Worm (Caenorhabditis elegans) whole organism, L4 larva: ENCODE results near the gene srd-38.

Experiments
- F44E2.7 ChIP-seq: fragments of 200-800 bp; sonication (Bioruptor generic); IDR thresholded peaks from 2 replicates; pipeline ENCODE4 v2.1.2; 2022; ENCODE audit warnings: missing genetic modification characterization, missing compliant biosample characterization
- T20F7.1 ChIP-seq: fragments of 200-800 bp; sonication (Bioruptor generic); optimal IDR thresholded peaks from 2 replicates; lab custom pipeline; 2018; ENCODE audit warnings: mild to moderate bottlenecking, missing genetic modification characterization, missing compliant biosample characterization
- Y75B8A.6 ChIP-seq: fragments of 200-800 bp; sonication (Bioruptor generic); IDR thresholded peaks from 2 replicates; pipeline ENCODE4 v1.3.6; 2022; ENCODE audit warnings: missing genetic modification reagents, missing genetic modification characterization, missing compliant biosample characterization
- aha-1 ChIP-seq: fragments of 150-350 bp; peaks from one replicate; lab custom pipeline; 2014; ENCODE audit warnings: missing biosample characterization, missing genetic modification characterization
- aly-2 ChIP-seq: sonication (generic microtip); optimal IDR thresholded peaks from 2 replicates; lab custom pipeline; 2018; ENCODE audit warnings: missing biosample characterization, missing genetic modification characterization
- ama-1 ChIP-seq: fragments of 150-350 bp; optimal IDR thresholded peaks from 2 replicates; lab custom pipeline; 2014; ENCODE audit warnings: inconsistent platforms, mixed read lengths
- arid-1 ChIP-seq: fragments of 200-800 bp; sonication (Bioruptor generic); conservative IDR thresholded peaks from 2 replicates; pipeline ENCODE4 v1.3.6; 2022; ENCODE audit warnings: missing genetic modification reagents, missing genetic modification characterization, missing compliant biosample characterization
- ceh-82 ChIP-seq: sonication (generic microtip); optimal IDR thresholded peaks from 2 replicates; lab custom pipeline; 2017; ENCODE audit warnings: missing biosample characterization, missing genetic modification characterization
- ces-1 ChIP-seq: fragments of 150-350 bp; sonication (generic microtip); optimal IDR thresholded peaks from 4 replicates; lab custom pipeline; 2014; ENCODE audit warnings: missing biosample characterization, missing genetic modification reagents, missing genetic modification characterization
- daf-16 ChIP-seq, 3 experiments: sonication (generic microtip); optimal IDR thresholded peaks; 2 replicates each; lab custom pipeline; 2016 to 2017; ENCODE audit warnings: missing genetic modification characterization in 3 of 3, missing genetic modification reagents in 3 of 3, mild to moderate bottlenecking in 2 of 3, missing compliant biosample characterization in 2 of 3, missing biosample characterization in 1 of 3, moderate library complexity in 1 of 3
- daf-8 ChIP-seq: fragments of 200-800 bp; sonication (Bioruptor generic); IDR thresholded peaks from 2 replicates; pipeline ENCODE4 v1.3.6; 2022; ENCODE audit warnings: missing genetic modification characterization, missing compliant biosample characterization
- dmd-6 ChIP-seq: fragments of 200-800 bp; sonication (Bioruptor generic); IDR thresholded peaks from 2 replicates; pipeline ENCODE4 v1.3.6; 2022; ENCODE audit warnings: missing genetic modification reagents, missing genetic modification characterization, missing compliant biosample characterization
- dve-1 ChIP-seq: sonication (generic microtip); optimal IDR thresholded peaks from 2 replicates; lab custom pipeline; 2017; ENCODE audit warnings: antibody characterized with exemption, mild to moderate bottlenecking, missing genetic modification characterization, missing compliant biosample characterization; ENCODE audit not compliant: insufficient read depth
- egl-27 ChIP-seq: sonication (generic microtip); optimal IDR thresholded peaks from 3 replicates; lab custom pipeline; 2017; ENCODE audit warnings: missing biosample characterization, missing genetic modification reagents, missing genetic modification characterization
- fkh-10 ChIP-seq: fragments of 150-350 bp; optimal IDR thresholded peaks from 2 replicates; lab custom pipeline; 2014; ENCODE audit warnings: missing biosample characterization, missing genetic modification reagents, missing genetic modification characterization
- hif-1 ChIP-seq, 2 experiments: sonication (generic microtip); optimal IDR thresholded peaks; 2 replicates each; lab custom pipeline; 2016 to 2017; ENCODE audit warnings: missing compliant biosample characterization in 2 of 2, missing genetic modification characterization in 2 of 2, missing genetic modification reagents in 2 of 2, missing genotype in 2 of 2, mild to moderate bottlenecking in 1 of 2
- hlh-11 ChIP-seq: fragments of 200-800 bp; sonication (Bioruptor generic); optimal IDR thresholded peaks from 2 replicates; lab custom pipeline; 2018; ENCODE audit warnings: mild to moderate bottlenecking, missing genetic modification characterization, missing compliant biosample characterization
- hlh-30 ChIP-seq: sonication (generic microtip); optimal IDR thresholded peaks from 2 replicates; lab custom pipeline; 2017; ENCODE audit warnings: antibody characterized with exemption, mild to moderate bottlenecking, missing genetic modification characterization, missing compliant biosample characterization; ENCODE audit not compliant: insufficient read depth
- lim-7 ChIP-seq: fragments of 200-800 bp; sonication (Bioruptor generic); IDR thresholded peaks from 2 replicates; pipeline ENCODE4 v1.3.6; 2022; ENCODE audit warnings: missing genetic modification characterization, missing compliant biosample characterization
- lin-38 ChIP-seq: fragments of 200-800 bp; sonication (Bioruptor generic); IDR thresholded peaks from 2 replicates; pipeline ENCODE4 v1.3.6; 2022; ENCODE audit warnings: missing genetic modification reagents, missing genetic modification characterization, missing compliant biosample characterization
- madf-5 ChIP-seq, 2 experiments: fragments of 200-800 bp; sonication (Bioruptor generic); IDR thresholded peaks; 2 replicates each; pipeline ENCODE4 v1.3.6; 2022; ENCODE audit warnings: missing compliant biosample characterization in 2 of 2, missing genetic modification characterization in 2 of 2
- madf-9 ChIP-seq: fragments of 200-800 bp; sonication (Bioruptor generic); conservative IDR thresholded peaks from 2 replicates; pipeline ENCODE4 v1.3.6; 2022; ENCODE audit warnings: missing genetic modification reagents, missing genetic modification characterization, missing compliant biosample characterization
- mdl-1 ChIP-seq, 2 experiments: fragments of 150-350 bp in 1 of 2; sonication (generic microtip) in 1 of 2; optimal IDR thresholded peaks; 2 replicates each; lab custom pipeline; 2014 to 2017; ENCODE audit warnings: missing biosample characterization in 2 of 2, missing genetic modification characterization in 2 of 2
- mep-1 ChIP-seq: fragments of 150-350 bp; sonication (generic microtip); optimal IDR thresholded peaks from 3 replicates; lab custom pipeline; 2014; ENCODE audit warnings: missing biosample characterization, missing genetic modification characterization
- mes-2 ChIP-seq: sonication (generic microtip); optimal IDR thresholded peaks from 2 replicates; lab custom pipeline; 2016; ENCODE audit warnings: missing genotype, mild to moderate bottlenecking, missing genetic modification characterization, missing compliant biosample characterization; ENCODE audit not compliant: poor library complexity, severe bottlenecking
- mxl-3 ChIP-seq: fragments of 200-800 bp; sonication (Bioruptor generic); optimal IDR thresholded peaks from 2 replicates; lab custom pipeline; 2018; ENCODE audit warnings: mild to moderate bottlenecking, missing genetic modification characterization, missing compliant biosample characterization
- nhr-10 ChIP-seq: fragments of 150-350 bp; optimal IDR thresholded peaks from 2 replicates; lab custom pipeline; 2014; ENCODE audit warnings: missing biosample characterization, missing genetic modification characterization
- nhr-102 ChIP-seq: sonication (generic microtip); optimal IDR thresholded peaks from 2 replicates; lab custom pipeline; 2016; ENCODE audit warnings: mild to moderate bottlenecking, missing genetic modification characterization, moderate library complexity, missing compliant biosample characterization
- nhr-111 ChIP-seq: fragments of 200-800 bp; sonication (Bioruptor generic); optimal IDR thresholded peaks from 2 replicates; lab custom pipeline; 2018; ENCODE audit warnings: mild to moderate bottlenecking, missing genetic modification characterization, missing compliant biosample characterization
- nhr-237 ChIP-seq: sonication (generic microtip); optimal IDR thresholded peaks from 2 replicates; lab custom pipeline; 2017; ENCODE audit warnings: missing biosample characterization, missing genetic modification characterization
- nhr-25 ChIP-seq: sonication (generic microtip); optimal IDR thresholded peaks from 2 replicates; lab custom pipeline; 2017; ENCODE audit warnings: missing genetic modification characterization, mild to moderate bottlenecking, missing compliant biosample characterization, antibody characterized with exemption, moderate library complexity, borderline replicate concordance; ENCODE audit not compliant: insufficient read depth
- nhr-28 ChIP-seq: fragments of 150-350 bp; optimal IDR thresholded peaks from 2 replicates; lab custom pipeline; 2014; ENCODE audit warnings: missing biosample characterization, missing genetic modification characterization
- nhr-6 ChIP-seq: fragments of 150-350 bp; optimal IDR thresholded peaks from 2 replicates; lab custom pipeline; 2014; ENCODE audit warnings: missing biosample characterization, missing genetic modification characterization
- nhr-77 ChIP-seq: fragments of 150-350 bp; optimal IDR thresholded peaks from 2 replicates; lab custom pipeline; 2014; ENCODE audit warnings: missing biosample characterization, missing genetic modification characterization
- php-3 ChIP-seq: fragments of 200-800 bp; sonication (Bioruptor generic); IDR thresholded peaks from 2 replicates; pipeline ENCODE4 v1.3.6; 2022; ENCODE audit warnings: missing genetic modification reagents, missing genetic modification characterization, missing compliant biosample characterization
- pqm-1 ChIP-seq: sonication (generic microtip); optimal IDR thresholded peaks from 2 replicates; lab custom pipeline; 2017; ENCODE audit warnings: missing biosample characterization, missing genetic modification characterization
- rbr-2 ChIP-seq: sonication (generic microtip); optimal IDR thresholded peaks from 2 replicates; lab custom pipeline; 2016; ENCODE audit warnings: missing genotype, missing genetic modification characterization, missing compliant biosample characterization
- set-16 ChIP-seq: fragments of 200-800 bp; sonication (Bioruptor generic); IDR thresholded peaks from 2 replicates; pipeline ENCODE4 v1.3.6; 2022; ENCODE audit warnings: missing genetic modification reagents, missing genetic modification characterization, missing compliant biosample characterization
- tra-1 ChIP-seq: fragments of 200-800 bp; sonication (Bioruptor generic); IDR thresholded peaks from 2 replicates; pipeline ENCODE4 v1.3.6; 2022; ENCODE audit warnings: missing genetic modification reagents, missing genetic modification characterization, missing compliant biosample characterization
- unc-62 ChIP-seq, 3 experiments: fragments of 150-350 bp in 1 of 3; sonication (generic microtip); optimal IDR thresholded peaks in 2 of 3; peaks in 1 of 3; 1 replicate in 1 of 3; 2 replicates in 2 of 3; lab custom pipeline; 2014 to 2017; ENCODE audit warnings: missing biosample characterization in 3 of 3, missing genetic modification characterization in 3 of 3, missing genetic modification reagents in 3 of 3, missing genotype in 1 of 3
- vab-7 ChIP-seq: fragments of 200-800 bp; sonication (Bioruptor generic); IDR thresholded peaks from 2 replicates; pipeline ENCODE4 v1.3.6; 2022; ENCODE audit warnings: missing genetic modification reagents, missing genetic modification characterization, missing compliant biosample characterization
- zag-1 ChIP-seq: fragments of 150-350 bp; optimal IDR thresholded peaks from 2 replicates; lab custom pipeline; 2014; ENCODE audit warnings: missing biosample characterization, missing genetic modification characterization
- zip-11 ChIP-seq: fragments of 200-800 bp; sonication (Bioruptor generic); IDR thresholded peaks from 2 replicates; pipeline ENCODE4 v1.3.6; 2022; ENCODE audit warnings: missing genetic modification characterization, missing compliant biosample characterization
- ztf-7 ChIP-seq: fragments of 150-350 bp; optimal IDR thresholded peaks from 2 replicates; lab custom pipeline; 2014; ENCODE audit warnings: missing biosample characterization, missing genetic modification characterization

Gene srd-38

ce11 chrX:13328868-13329267, 37.3 kb downstream of the srd-38 start (continued):
- no peak for TF ChIP-seq fkh-10 (GFP tag; lab: Kevin White, UChicago)
- TF ChIP-seq ztf-7 (tag; lab: Kevin White, UChicago), result peak; percentile 34
- peak; percentile 46 for TF ChIP-seq nhr-10
- TF ChIP-seq rbr-2 (tag; lab: Kevin White, UChicago), result peak; percentile 35
- no peak for TF ChIP-seq madf-5 (GFP tag; IDR thresholded peaks at IDR 0.05; lab: Robert Waterston, UW)
- no peak for TF ChIP-seq nhr-237 (tag; lab: Kevin White, UChicago)
- peak; percentile 29; the same call in 1 of the 2 replicates for TF ChIP-seq tra-1
- peak; percentile 67 for TF ChIP-seq nhr-6
- peak; percentile 49 for TF ChIP-seq aha-1 (tag; lab: Kevin White, UChicago)
- no peak for TF ChIP-seq nhr-111 (GFP tag; lab: Kevin White, UChicago)

DNA sequence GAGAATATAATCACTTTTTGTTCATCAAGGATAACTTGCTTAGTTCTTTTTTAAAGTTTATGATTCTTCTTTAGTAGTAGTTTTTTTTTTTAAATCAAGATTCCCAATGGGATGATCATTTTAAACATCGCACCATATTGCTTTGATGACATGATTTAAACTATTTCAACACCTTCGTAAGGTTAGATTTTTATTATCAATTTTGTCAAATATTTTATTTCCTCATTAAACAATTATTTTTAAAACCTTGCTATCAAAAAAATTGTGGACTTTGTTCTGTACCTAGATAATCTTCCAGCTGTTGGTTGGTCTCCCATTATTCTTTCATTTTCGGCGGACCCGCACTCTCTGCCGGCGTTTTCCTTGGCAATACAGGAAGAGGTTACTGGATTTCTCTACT, 39.8 kb downstream of the srd-38 start, which contains the start of gene sir-2.3:
TSS of gene sir-2.3 (plus strand) at position 301 of the 400 bp plus-strand sequence.
- TF ChIP-seq zip-11 (GFP tag; lab: Robert Waterston, UW) (no peak), aha-1 (tag; lab: Kevin White, UChicago) (peak; percentile 40)

DNA sequence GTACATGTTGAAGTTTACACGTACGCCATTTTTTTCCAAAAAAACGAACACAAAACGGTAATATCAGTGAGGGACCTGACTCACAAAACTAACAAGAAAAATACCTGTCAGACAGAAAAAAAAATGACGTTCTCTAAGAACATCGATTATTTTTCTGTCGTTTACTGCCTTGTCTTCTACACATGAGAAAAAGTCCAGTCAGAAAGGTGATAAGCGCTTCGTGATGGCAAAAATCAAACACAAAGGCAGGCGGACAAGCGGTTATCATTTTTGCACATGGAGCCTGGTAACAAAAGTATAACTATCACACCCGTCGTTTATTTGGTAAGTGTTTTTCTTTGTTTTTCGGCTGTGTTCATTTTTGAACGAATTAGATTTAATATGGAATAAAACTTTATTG, 42.2 kb downstream of the srd-38 start, which contains the start of gene F46G10.4:
TSS of gene F46G10.4 (plus strand) at position 212 of the 400 bp plus-strand sequence.
- TF ChIP-seq lim-7 (GFP tag; lab: Robert Waterston, UW), result no peak
- TF ChIP-seq fkh-10 (GFP tag; lab: Kevin White, UChicago), result no peak
- no peak for TF ChIP-seq mes-2
- 0 out of 2 replicates have a peak, but pooled peaks have one; percentile 29 for TF ChIP-seq tra-1
- no peak for TF ChIP-seq nhr-10
- TF ChIP-seq daf-16 (GFP tag; optimal IDR thresholded peaks at IDR 0.05; lab: Kevin White, UChicago), result no peak
- peak; percentile 81 for TF ChIP-seq daf-16 (tag; optimal IDR thresholded peaks at IDR 0.05; lab: Kevin White, UChicago)
- no peak for TF ChIP-seq unc-62 (GFP tag; optimal IDR thresholded peaks at IDR 0.05 in 1 of 2; lab: Kevin White, UChicago)
- TF ChIP-seq unc-62 (tag; optimal IDR thresholded peaks at IDR 0.05; lab: Kevin White, UChicago), result no peak
- TF ChIP-seq nhr-28 (tag; lab: Kevin White, UChicago), result peak; percentile 55
- TF ChIP-seq egl-27 (tag; lab: Kevin White, UChicago), result no peak
- TF ChIP-seq daf-8 (GFP tag; lab: Robert Waterston, UW), result no peak
- no peak for TF ChIP-seq lin-38 (GFP tag; lab: Robert Waterston, UW)
- TF ChIP-seq ceh-82 (tag; lab: Kevin White, UChicago), result no peak
- TF ChIP-seq vab-7 (GFP tag; lab: Robert Waterston, UW), result no peak
- peak; percentile 50 for TF ChIP-seq dve-1 (tag; lab: Kevin White, UChicago)
- peak; percentile 90 for TF ChIP-seq pqm-1 (tag; lab: Kevin White, UChicago)
- no peak for TF ChIP-seq F44E2.7
- TF ChIP-seq mdl-1 (tag; optimal IDR thresholded peaks at IDR 0.05; lab: Kevin White, UChicago), result peak in 1 of 2 experiments; percentile 41
- peak; percentile 8 for TF ChIP-seq mxl-3 (GFP tag; lab: Kevin White, UChicago)
- no peak for TF ChIP-seq nhr-25 (tag; lab: Kevin White, UChicago)
- TF ChIP-seq ama-1 (lab: Kevin White, UChicago), result no peak
- no peak for TF ChIP-seq T20F7.1
- TF ChIP-seq madf-9, result no peak
- no peak for TF ChIP-seq aly-2 (tag; lab: Kevin White, UChicago)
- peak; percentile 61 for TF ChIP-seq nhr-77 (tag; lab: Kevin White, UChicago)
- TF ChIP-seq set-16 (GFP tag; lab: Robert Waterston, UW), result no peak
- no peak for TF ChIP-seq zag-1 (tag; lab: Kevin White, UChicago)
- TF ChIP-seq hlh-30, result peak; percentile 3
- no peak for TF ChIP-seq Y75B8A.6 (GFP tag; lab: Robert Waterston, UW)
- TF ChIP-seq hlh-11 (tag; lab: Kevin White, UChicago), result peak; percentile 79
- no peak for TF ChIP-seq madf-5 (GFP tag; IDR thresholded peaks at IDR 0.05; lab: Robert Waterston, UW)
- TF ChIP-seq hif-1 (tag; optimal IDR thresholded peaks at IDR 0.05; lab: Kevin White, UChicago), result no peak
- TF ChIP-seq dmd-6 (GFP tag; lab: Robert Waterston, UW), result peak; percentile 79
- 0 out of 2 replicates have a peak, but pooled peaks have one; percentile 23 for TF ChIP-seq php-3 (GFP tag; lab: Robert Waterston, UW)
- TF ChIP-seq mep-1 (tag; lab: Kevin White, UChicago), result no peak
- no peak for TF ChIP-seq ces-1 (GFP tag; lab: Kevin White, UChicago)
- TF ChIP-seq arid-1 (GFP tag; lab: Robert Waterston, UW), result no peak
- TF ChIP-seq nhr-102 (tag; lab: Kevin White, UChicago), result no peak
